Worm (Caenorhabditis elegans) whole organism, L4 larva: ENCODE measurements around the gene Y46B2A.3.
A peak's percentile ranks its signal among the peaks of the same experiment; 100 is the strongest.

Source experiments
- F44E2.7 ChIP-seq: fragments of 200-800 bp; sonication (Bioruptor generic); IDR thresholded peaks from 2 replicates; pipeline ENCODE4 v2.1.2; 2022; ENCODE audit warnings: missing genetic modification characterization, missing compliant biosample characterization
- aha-1 ChIP-seq: fragments of 150-350 bp; peaks from one replicate; lab custom pipeline; 2014; ENCODE audit warnings: missing biosample characterization, missing genetic modification characterization
- arid-1 ChIP-seq: fragments of 200-800 bp; sonication (Bioruptor generic); conservative IDR thresholded peaks from 2 replicates; pipeline ENCODE4 v1.3.6; 2022; ENCODE audit warnings: missing genetic modification reagents, missing genetic modification characterization, missing compliant biosample characterization
- ceh-20 ChIP-seq: fragments of 200-800 bp; sonication (Bioruptor generic); IDR thresholded peaks from 2 replicates; pipeline ENCODE4 v1.3.6; 2022; ENCODE audit warnings: missing genetic modification reagents, missing genetic modification characterization, missing compliant biosample characterization
- ceh-44 ChIP-seq: fragments of 200-800 bp; sonication (Bioruptor generic); IDR thresholded peaks from 2 replicates; pipeline ENCODE4 v1.3.6; 2022; ENCODE audit warnings: missing genetic modification reagents, missing genetic modification characterization, missing compliant biosample characterization
- ctbp-1 ChIP-seq: fragments of 200-800 bp; sonication (Bioruptor generic); IDR thresholded peaks from 2 replicates; pipeline ENCODE4 v1.3.6; 2022; ENCODE audit warnings: missing genetic modification reagents, missing genetic modification characterization, missing compliant biosample characterization
- daf-16 ChIP-seq, 3 experiments: sonication (generic microtip); optimal IDR thresholded peaks; 2 replicates each; lab custom pipeline; 2016 to 2017; ENCODE audit warnings: missing genetic modification characterization in 3 of 3, missing genetic modification reagents in 3 of 3, mild to moderate bottlenecking in 2 of 3, missing compliant biosample characterization in 2 of 3, missing biosample characterization in 1 of 3, moderate library complexity in 1 of 3
- dmd-6 ChIP-seq: fragments of 200-800 bp; sonication (Bioruptor generic); IDR thresholded peaks from 2 replicates; pipeline ENCODE4 v1.3.6; 2022; ENCODE audit warnings: missing genetic modification reagents, missing genetic modification characterization, missing compliant biosample characterization
- dpl-1 ChIP-seq: fragments of 150-350 bp; optimal IDR thresholded peaks from 2 replicates; lab custom pipeline; 2014; ENCODE audit warnings: missing biosample characterization, missing genetic modification reagents, missing genetic modification characterization
- duxl-1 ChIP-seq: sonication (generic microtip); optimal IDR thresholded peaks from 2 replicates; lab custom pipeline; 2016; ENCODE audit warnings: mild to moderate bottlenecking, missing genetic modification characterization, moderate library complexity, missing compliant biosample characterization; ENCODE audit not compliant: poor library complexity
- dve-1 ChIP-seq: sonication (generic microtip); optimal IDR thresholded peaks from 2 replicates; lab custom pipeline; 2017; ENCODE audit warnings: antibody characterized with exemption, mild to moderate bottlenecking, missing genetic modification characterization, missing compliant biosample characterization; ENCODE audit not compliant: insufficient read depth
- hif-1 ChIP-seq, 2 experiments: sonication (generic microtip); optimal IDR thresholded peaks; 2 replicates each; lab custom pipeline; 2016 to 2017; ENCODE audit warnings: missing compliant biosample characterization in 2 of 2, missing genetic modification characterization in 2 of 2, missing genetic modification reagents in 2 of 2, missing genotype in 2 of 2, mild to moderate bottlenecking in 1 of 2
- hlh-11 ChIP-seq: fragments of 200-800 bp; sonication (Bioruptor generic); optimal IDR thresholded peaks from 2 replicates; lab custom pipeline; 2018; ENCODE audit warnings: mild to moderate bottlenecking, missing genetic modification characterization, missing compliant biosample characterization
- lin-1 ChIP-seq: fragments of 200-800 bp; sonication (Bioruptor generic); IDR thresholded peaks from 2 replicates; pipeline ENCODE4 v1.3.6; 2022; ENCODE audit warnings: missing genetic modification reagents, missing genetic modification characterization, missing compliant biosample characterization
- lin-13 ChIP-seq: fragments of 150-350 bp; optimal IDR thresholded peaks from 2 replicates; lab custom pipeline; 2014; ENCODE audit warnings: missing biosample characterization, missing genetic modification reagents, missing genetic modification characterization
- lsy-2 ChIP-seq, 2 experiments: fragments of 150-350 bp in 1 of 2; sonication (generic microtip) in 1 of 2; optimal IDR thresholded peaks; 2 replicates each; lab custom pipeline; 2014 to 2017; ENCODE audit warnings: missing biosample characterization in 2 of 2, missing genetic modification characterization in 2 of 2
- mdl-1 ChIP-seq, 2 experiments: fragments of 150-350 bp in 1 of 2; sonication (generic microtip) in 1 of 2; optimal IDR thresholded peaks; 2 replicates each; lab custom pipeline; 2014 to 2017; ENCODE audit warnings: missing biosample characterization in 2 of 2, missing genetic modification characterization in 2 of 2
- mep-1 ChIP-seq: fragments of 150-350 bp; sonication (generic microtip); optimal IDR thresholded peaks from 3 replicates; lab custom pipeline; 2014; ENCODE audit warnings: missing biosample characterization, missing genetic modification characterization
- mes-2 ChIP-seq: sonication (generic microtip); optimal IDR thresholded peaks from 2 replicates; lab custom pipeline; 2016; ENCODE audit warnings: missing genotype, mild to moderate bottlenecking, missing genetic modification characterization, missing compliant biosample characterization; ENCODE audit not compliant: poor library complexity, severe bottlenecking
- mxl-2 ChIP-seq: fragments of 200-800 bp; sonication (Bioruptor generic); conservative IDR thresholded peaks from 2 replicates; pipeline ENCODE4 v1.3.6; 2022; ENCODE audit warnings: missing genetic modification reagents, missing genetic modification characterization, missing compliant biosample characterization
- mxl-3 ChIP-seq: fragments of 200-800 bp; sonication (Bioruptor generic); optimal IDR thresholded peaks from 2 replicates; lab custom pipeline; 2018; ENCODE audit warnings: mild to moderate bottlenecking, missing genetic modification characterization, missing compliant biosample characterization
- nhr-237 ChIP-seq: sonication (generic microtip); optimal IDR thresholded peaks from 2 replicates; lab custom pipeline; 2017; ENCODE audit warnings: missing biosample characterization, missing genetic modification characterization
- nhr-28 ChIP-seq: fragments of 150-350 bp; optimal IDR thresholded peaks from 2 replicates; lab custom pipeline; 2014; ENCODE audit warnings: missing biosample characterization, missing genetic modification characterization
- nhr-48 ChIP-seq: sonication (generic microtip); optimal IDR thresholded peaks from 2 replicates; lab custom pipeline; 2016; ENCODE audit warnings: mild to moderate bottlenecking, missing genetic modification characterization, missing compliant biosample characterization
- nhr-6 ChIP-seq: fragments of 150-350 bp; optimal IDR thresholded peaks from 2 replicates; lab custom pipeline; 2014; ENCODE audit warnings: missing biosample characterization, missing genetic modification characterization
- nhr-77 ChIP-seq: fragments of 150-350 bp; optimal IDR thresholded peaks from 2 replicates; lab custom pipeline; 2014; ENCODE audit warnings: missing biosample characterization, missing genetic modification characterization
- pqm-1 ChIP-seq: sonication (generic microtip); optimal IDR thresholded peaks from 2 replicates; lab custom pipeline; 2017; ENCODE audit warnings: missing biosample characterization, missing genetic modification characterization
- rbr-2 ChIP-seq: sonication (generic microtip); optimal IDR thresholded peaks from 2 replicates; lab custom pipeline; 2016; ENCODE audit warnings: missing genotype, missing genetic modification characterization, missing compliant biosample characterization
- saeg-2 ChIP-seq: fragments of 200-800 bp; sonication (Bioruptor generic); IDR thresholded peaks from 2 replicates; pipeline ENCODE4 v1.3.6; 2022; ENCODE audit warnings: missing genetic modification reagents, missing genetic modification characterization, missing compliant biosample characterization
- sdz-12 ChIP-seq: fragments of 200-800 bp; sonication (Bioruptor generic); optimal IDR thresholded peaks from 2 replicates; lab custom pipeline; 2018; ENCODE audit warnings: mild to moderate bottlenecking, missing genetic modification characterization, missing compliant biosample characterization
- set-16 ChIP-seq: fragments of 200-800 bp; sonication (Bioruptor generic); IDR thresholded peaks from 2 replicates; pipeline ENCODE4 v1.3.6; 2022; ENCODE audit warnings: missing genetic modification reagents, missing genetic modification characterization, missing compliant biosample characterization
- snpc-4 ChIP-seq: fragments of 150-350 bp; optimal IDR thresholded peaks from 2 replicates; lab custom pipeline; 2014; ENCODE audit warnings: missing biosample characterization, missing genetic modification characterization
- spr-3 ChIP-seq: fragments of 200-800 bp; sonication (Bioruptor generic); optimal IDR thresholded peaks from 2 replicates; lab custom pipeline; 2018; ENCODE audit warnings: mild to moderate bottlenecking, missing genetic modification characterization, missing compliant biosample characterization
- unc-130 ChIP-seq: sonication (generic microtip); optimal IDR thresholded peaks from 2 replicates; lab custom pipeline; 2016; ENCODE audit warnings: missing genetic modification reagents, missing genetic modification characterization, missing compliant biosample characterization
- unc-62 ChIP-seq, 3 experiments: fragments of 150-350 bp in 1 of 3; sonication (generic microtip); optimal IDR thresholded peaks in 2 of 3; peaks in 1 of 3; 1 replicate in 1 of 3; 2 replicates in 2 of 3; lab custom pipeline; 2014 to 2017; ENCODE audit warnings: missing biosample characterization in 3 of 3, missing genetic modification characterization in 3 of 3, missing genetic modification reagents in 3 of 3, missing genotype in 1 of 3
- vab-7 ChIP-seq: fragments of 200-800 bp; sonication (Bioruptor generic); IDR thresholded peaks from 2 replicates; pipeline ENCODE4 v1.3.6; 2022; ENCODE audit warnings: missing genetic modification reagents, missing genetic modification characterization, missing compliant biosample characterization

Gene Y46B2A.3

ce11 chrII:875739-876138 is 9.0 kb upstream of the Y46B2A.3 start:
- TF ChIP-seq saeg-2 (GFP tag; lab: Robert Waterston, UW) (0 out of 2 replicates have a peak, but pooled peaks have one; percentile 6), snpc-4 (no peak), set-16 (GFP tag; lab: Robert Waterston, UW) (peak; percentile 80)

ce11 chrII:872993-873787 is 6.5 kb upstream of the Y46B2A.3 start, which contains the start of gene alg-2:
alg-2 (plus strand) TSS chrII:873212.
- TF ChIP-seq dpl-1 = peak; percentile 57
- peak; percentile 16 for TF ChIP-seq nhr-48 (tag; lab: Kevin White, UChicago)
- TF ChIP-seq hif-1 (tag; optimal IDR thresholded peaks at IDR 0.05; lab: Kevin White, UChicago) = peak in 1 of 2 experiments; percentile 19
- TF ChIP-seq ceh-20 (GFP tag; lab: Robert Waterston, UW) = no peak
- TF ChIP-seq duxl-1 (tag; lab: Kevin White, UChicago) = peak; percentile 28
- no peak for TF ChIP-seq arid-1
- no peak for TF ChIP-seq unc-130 (GFP tag; lab: Kevin White, UChicago)
- peak in 1 of 2 experiments; percentile 30 for TF ChIP-seq mdl-1 (tag; optimal IDR thresholded peaks at IDR 0.05; lab: Kevin White, UChicago)
- TF ChIP-seq daf-16 (GFP tag; optimal IDR thresholded peaks at IDR 0.05; lab: Kevin White, UChicago) = no peak
- TF ChIP-seq daf-16 (tag; optimal IDR thresholded peaks at IDR 0.05; lab: Kevin White, UChicago) = peak; percentile 13
- peak; percentile 48 for TF ChIP-seq mes-2 (tag; lab: Kevin White, UChicago)
- TF ChIP-seq pqm-1 (tag; lab: Kevin White, UChicago) = peak; percentile 37
- no peak for TF ChIP-seq F44E2.7 (GFP tag; lab: Robert Waterston, UW)
- peak; percentile 28 for TF ChIP-seq hlh-11 (tag; lab: Kevin White, UChicago)
- TF ChIP-seq snpc-4 = no peak
- peak; percentile 61 for TF ChIP-seq lin-13 (GFP tag; lab: Kevin White, UChicago)
- peak; percentile 43 for TF ChIP-seq dve-1 (tag; lab: Kevin White, UChicago)
- no peak for TF ChIP-seq spr-3 (GFP tag; lab: Kevin White, UChicago)
- 0 out of 2 replicates have a peak, but pooled peaks have one; percentile 8 for TF ChIP-seq mxl-2
- TF ChIP-seq dmd-6 (GFP tag; lab: Robert Waterston, UW) = peak; percentile 70
- TF ChIP-seq ctbp-1 (GFP tag; lab: Robert Waterston, UW) = peak; percentile 53; the same call in 1 of the 2 replicates
- no peak for TF ChIP-seq nhr-6 (tag; lab: Kevin White, UChicago)
- peak; percentile 12 for TF ChIP-seq nhr-28
- 0 out of 2 replicates have a peak, but pooled peaks have one; percentile 5 for TF ChIP-seq vab-7 (GFP tag; lab: Robert Waterston, UW)
- peak; percentile 60 for TF ChIP-seq mxl-3 (GFP tag; lab: Kevin White, UChicago)
- peak; percentile 60 for TF ChIP-seq mep-1 (tag; lab: Kevin White, UChicago)
- TF ChIP-seq nhr-237 = no peak
- TF ChIP-seq sdz-12 (GFP tag; lab: Kevin White, UChicago) = no peak
- TF ChIP-seq aha-1 (tag; lab: Kevin White, UChicago) = peak; percentile 6
- peak; percentile 50 for TF ChIP-seq rbr-2 (tag; lab: Kevin White, UChicago)
- peak in 1 of 2 experiments; percentile 69 for TF ChIP-seq lsy-2 (tag; optimal IDR thresholded peaks at IDR 0.05; lab: Kevin White, UChicago)
- peak; percentile 24; the same call in 1 of the 2 replicates for TF ChIP-seq lin-1 (GFP tag; lab: Robert Waterston, UW)
- peak in 1 of 2 experiments; percentile 82 for TF ChIP-seq unc-62 (GFP tag; optimal IDR thresholded peaks at IDR 0.05 in 1 of 2; lab: Kevin White, UChicago)
- no peak for TF ChIP-seq unc-62 (tag; optimal IDR thresholded peaks at IDR 0.05; lab: Kevin White, UChicago)
- peak; percentile 21 for TF ChIP-seq nhr-77
- no peak for TF ChIP-seq ceh-44 (GFP tag; lab: Robert Waterston, UW)
